Worm (Caenorhabditis elegans) whole organism, L1 larva: ENCODE measurements around the gene C08A9.3.

ENCODE experiments used
- aha-1 ChIP-seq: fragments of 150-350 bp; optimal IDR thresholded peaks from 2 replicates; lab custom pipeline; 2014; ENCODE audit warnings: missing biosample characterization, missing genetic modification characterization
- lir-3 ChIP-seq: sonication (generic microtip); optimal IDR thresholded peaks from 2 replicates; lab custom pipeline; 2016; ENCODE audit warnings: mild to moderate bottlenecking, missing genetic modification characterization, moderate library complexity, missing compliant biosample characterization; ENCODE audit not compliant: poor library complexity
- nhr-12 ChIP-seq: sonication (generic microtip); optimal IDR thresholded peaks from 2 replicates; lab custom pipeline; 2017; ENCODE audit warnings: missing biosample characterization, missing genetic modification characterization
- pag-3 ChIP-seq: sonication (generic microtip); optimal IDR thresholded peaks from 2 replicates; lab custom pipeline; 2017; ENCODE audit warnings: missing genetic modification characterization, mild to moderate bottlenecking, missing compliant biosample characterization, antibody characterized with exemption, borderline replicate concordance; ENCODE audit not compliant: insufficient read depth

- TF ChIP-seq pag-3 (no peak), nhr-12 (tag; lab: Kevin White, UChicago) (no peak), lir-3 (no peak), aha-1 (tag; lab: Kevin White, UChicago) (no peak)
Measured at ce11 chrX:17058340-17058739, 34.8 kb downstream of the C08A9.3 start.
